Worm (Caenorhabditis elegans): ENCODE data around the gene F40G12.9.
"Not testable (repeated sequence)": the region's sequence is repeated elsewhere in the genome, so short reads cannot be mapped to it uniquely, and the experiment has no call there.

ce11 chrV:14308164-14308563 is 25.7 kb downstream of the F40G12.9 start, which contains the start of gene spig-5:
- TF ChIP-seq him-1, W03F9.2 (tag; optimal IDR thresholded peaks at IDR 0.05): not testable (repeated sequence)
